Worm (Caenorhabditis elegans) whole organism, L3 larva: ENCODE measurements around the gene elt-3.
A peak's percentile ranks its signal among the peaks of the same experiment; 100 is the strongest.

ENCODE experiments used
- elt-3 ChIP-seq, 3 experiments: fragments of 150-350 bp in 1 of 3; sonication (generic microtip) in 2 of 3; optimal IDR thresholded peaks; 2 replicates in 2 of 3; 4 replicates in 1 of 3; lab custom pipeline; 2014 to 2017; ENCODE audit warnings: missing biosample characterization in 3 of 3, missing genetic modification characterization in 3 of 3
- fkh-10 ChIP-seq: sonication (generic microtip); optimal IDR thresholded peaks from 2 replicates; lab custom pipeline; 2017; ENCODE audit warnings: missing biosample characterization, missing genetic modification reagents, missing genetic modification characterization
- lin-15B ChIP-seq: fragments of 150-350 bp; optimal IDR thresholded peaks from 2 replicates; lab custom pipeline; 2014; ENCODE audit warnings: missing biosample characterization, missing genetic modification characterization
- lin-39 ChIP-seq: fragments of 150-350 bp; optimal IDR thresholded peaks from 2 replicates; lab custom pipeline; 2018; ENCODE audit warnings: missing biosample characterization, missing genetic modification reagents, missing genetic modification characterization
- nhr-12 ChIP-seq: fragments of 150-350 bp; optimal IDR thresholded peaks from 2 replicates; lab custom pipeline; 2014; ENCODE audit warnings: missing biosample characterization, missing genetic modification characterization
- snpc-4 ChIP-seq: fragments of 150-350 bp; optimal IDR thresholded peaks from 2 replicates; lab custom pipeline; 2014; ENCODE audit warnings: missing biosample characterization, missing genetic modification characterization
- unc-62 ChIP-seq: fragments of 150-350 bp; sonication (generic microtip); optimal IDR thresholded peaks from 4 replicates; lab custom pipeline; 2014; ENCODE audit warnings: missing biosample characterization, missing genetic modification reagents, missing genetic modification characterization
- zag-1 ChIP-seq: fragments of 150-350 bp; optimal IDR thresholded peaks from 2 replicates; lab custom pipeline; 2014; ENCODE audit warnings: missing biosample characterization, missing genetic modification characterization
- ztf-11 ChIP-seq: fragments of 150-350 bp; optimal IDR thresholded peaks from 2 replicates; lab custom pipeline; 2014; ENCODE audit warnings: missing biosample characterization, missing genetic modification characterization

- no peak for TF ChIP-seq nhr-12
- TF ChIP-seq ztf-11 (tag; lab: Kevin White, UChicago): no peak
- TF ChIP-seq zag-1: no peak
- no peak for TF ChIP-seq lin-15B (tag; lab: Kevin White, UChicago)
- no peak for TF ChIP-seq lin-39
- no peak for TF ChIP-seq snpc-4 (tag; lab: Kevin White, UChicago)
- TF ChIP-seq fkh-10: no peak
- TF ChIP-seq unc-62 (GFP tag; lab: Kevin White, UChicago): peak; percentile 28
- TF ChIP-seq elt-3 (tag; optimal IDR thresholded peaks at IDR 0.05; lab: Kevin White, UChicago): peak in 2 of 3 experiments; percentile 58 to 86
Observed at ce11 chrX:13941296-13941695, 6.6 kb downstream of the elt-3 start.
